Worm (Caenorhabditis elegans) whole organism, L4 larva: ENCODE results near the gene npr-28.

Source experiments
- R02D3.7 ChIP-seq: fragments of 150-350 bp; sonication (generic microtip); optimal IDR thresholded peaks from 3 replicates; lab custom pipeline; 2014; ENCODE audit warnings: missing biosample characterization, missing genetic modification characterization
- ama-1 ChIP-seq: fragments of 150-350 bp; optimal IDR thresholded peaks from 2 replicates; lab custom pipeline; 2014; ENCODE audit warnings: inconsistent platforms, mixed read lengths
- egl-27 ChIP-seq: sonication (generic microtip); optimal IDR thresholded peaks from 3 replicates; lab custom pipeline; 2017; ENCODE audit warnings: missing biosample characterization, missing genetic modification reagents, missing genetic modification characterization
- fkh-10 ChIP-seq: fragments of 150-350 bp; optimal IDR thresholded peaks from 2 replicates; lab custom pipeline; 2014; ENCODE audit warnings: missing biosample characterization, missing genetic modification reagents, missing genetic modification characterization
- lin-39 ChIP-seq: fragments of 150-350 bp; optimal IDR thresholded peaks from 2 replicates; lab custom pipeline; 2014; ENCODE audit warnings: missing biosample characterization, missing genetic modification reagents, missing genetic modification characterization
- lir-3 ChIP-seq: sonication (generic microtip); optimal IDR thresholded peaks from 2 replicates; lab custom pipeline; 2016; ENCODE audit warnings: mild to moderate bottlenecking, missing genetic modification characterization, missing compliant biosample characterization
- nhr-28 ChIP-seq: fragments of 150-350 bp; optimal IDR thresholded peaks from 2 replicates; lab custom pipeline; 2014; ENCODE audit warnings: missing biosample characterization, missing genetic modification characterization
- snpc-4 ChIP-seq: fragments of 150-350 bp; optimal IDR thresholded peaks from 2 replicates; lab custom pipeline; 2014; ENCODE audit warnings: missing biosample characterization, missing genetic modification characterization
- spr-1 ChIP-seq: sonication (generic microtip); optimal IDR thresholded peaks from 2 replicates; lab custom pipeline; 2016; ENCODE audit warnings: mild to moderate bottlenecking, missing genetic modification characterization, missing compliant biosample characterization
- zag-1 ChIP-seq: fragments of 150-350 bp; optimal IDR thresholded peaks from 2 replicates; lab custom pipeline; 2014; ENCODE audit warnings: missing biosample characterization, missing genetic modification characterization
- ztf-7 ChIP-seq: fragments of 150-350 bp; optimal IDR thresholded peaks from 2 replicates; lab custom pipeline; 2014; ENCODE audit warnings: missing biosample characterization, missing genetic modification characterization

DNA sequence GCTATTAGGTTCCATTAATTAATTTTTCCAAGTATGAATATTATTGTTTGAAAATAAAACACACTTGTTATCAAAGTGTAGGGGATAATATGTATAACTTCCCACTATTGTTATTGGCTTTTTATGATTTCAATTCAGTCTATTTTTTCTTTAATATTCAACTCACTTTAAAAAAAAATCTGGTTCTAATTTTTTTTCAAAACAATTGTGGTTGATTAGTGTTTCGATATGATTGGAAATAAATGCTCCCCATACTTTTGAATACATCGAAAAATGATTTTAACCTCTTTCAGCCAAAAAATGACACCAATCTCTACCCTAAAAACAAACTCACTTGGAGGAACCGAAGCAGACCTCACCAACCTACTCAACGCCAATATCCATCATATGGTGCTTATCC is 10.5 kb downstream of the npr-28 start, which contains the start of gene F55E10.2:
- TF ChIP-seq ztf-7 (tag; lab: Kevin White, UChicago): no peak
- TF ChIP-seq snpc-4: no peak
- TF ChIP-seq lin-39 (tag; lab: Kevin White, UChicago): no peak
- no peak for TF ChIP-seq lir-3 (tag; lab: Kevin White, UChicago)
- no peak for TF ChIP-seq spr-1
- no peak for TF ChIP-seq ama-1 (lab: Kevin White, UChicago)
- no peak for TF ChIP-seq egl-27 (tag; lab: Kevin White, UChicago)
- TF ChIP-seq fkh-10 (GFP tag; lab: Kevin White, UChicago): no peak
- TF ChIP-seq nhr-28: no peak
- no peak for TF ChIP-seq R02D3.7
- no peak for TF ChIP-seq zag-1
